Worm (Caenorhabditis elegans): ENCODE measurements around the gene spp-19.

DNA sequence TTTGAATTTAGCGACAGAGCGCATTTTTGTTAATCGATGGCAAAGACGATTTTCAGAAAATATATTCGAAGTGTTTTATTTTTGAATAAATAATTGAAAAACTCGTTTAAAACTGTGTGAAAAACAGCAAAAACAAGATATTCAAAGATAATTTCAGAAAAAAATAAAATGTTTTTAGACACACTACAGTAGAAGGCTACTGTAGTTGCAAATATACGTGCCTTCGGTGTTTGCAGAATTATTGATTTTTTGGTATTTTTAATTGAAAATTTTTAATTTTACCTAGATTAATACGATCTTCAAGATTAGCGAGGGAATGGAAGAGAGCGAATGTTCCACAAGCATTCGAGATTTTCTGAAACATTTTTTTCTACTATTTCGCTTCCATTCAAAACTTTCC, 50.9 kb downstream of the spp-19 start:
- no peak for TF ChIP-seq mep-1 (tag; optimal IDR thresholded peaks at IDR 0.05)
- no peak for TF ChIP-seq skn-1 (tag; optimal IDR thresholded peaks at IDR 0.05)
- no peak for TF ChIP-seq ces-1 (GFP tag; optimal IDR thresholded peaks at IDR 0.05)
- no peak for TF ChIP-seq rbr-2 (tag; optimal IDR thresholded peaks at IDR 0.05)
- no peak for TF ChIP-seq snpc-1.2 (GFP tag; IDR thresholded peaks at IDR 0.05)

Data from whole organism, L4 larva.